Worm (Caenorhabditis elegans): ENCODE results near the gene C15C8.8.

- TF ChIP-seq snpc-4 (tag; optimal IDR thresholded peaks at IDR 0.05) (no peak), nhr-77 (tag; optimal IDR thresholded peaks at IDR 0.05) (no peak), vab-15 (tag; optimal IDR thresholded peaks at IDR 0.05) (no peak), ces-1 (GFP tag; optimal IDR thresholded peaks at IDR 0.05) (no peak), ets-5 (GFP tag; IDR thresholded peaks at IDR 0.05) (no peak), sox-4 (tag; optimal IDR thresholded peaks at IDR 0.05) (no peak), mdl-1 (tag; optimal IDR thresholded peaks at IDR 0.05) (no peak), ceh-8 (GFP tag; optimal IDR thresholded peaks at IDR 0.05) (no peak), dpl-1 (GFP tag; optimal IDR thresholded peaks at IDR 0.05) (no peak), elt-3 (tag; optimal IDR thresholded peaks at IDR 0.05) (no peak)
Measured at ce11 chrV:12714120-12714519, 38.2 kb downstream of the C15C8.8 start, which contains the start of gene R11D1.4.

Data from whole organism, L1 larva.